Fruit fly (Drosophila melanogaster) whole organism, prepupa: ENCODE measurements around the gene knk.
A peak's percentile ranks its signal among the peaks of the same experiment; 100 is the strongest.

Source experiments
- Blimp-1 ChIP-seq: fragments of 200-800 bp; sonication (Bioruptor generic); optimal IDR thresholded peaks from 3 replicates; lab custom pipeline; 2017; ENCODE audit warnings: missing biosample characterization, missing genetic modification characterization, mild to moderate bottlenecking, moderate library complexity, missing genetic modification reagents
- CG11294 ChIP-seq: fragments of 200-800 bp; sonication (Bioruptor generic); IDR thresholded peaks from 2 replicates; pipeline ENCODE4 v1.3.6; 2022; ENCODE audit warnings: missing biosample characterization, missing genetic modification characterization
- CG11902 ChIP-seq: fragments of 200-800 bp; sonication (Bioruptor generic); optimal IDR thresholded peaks from 3 replicates; lab custom pipeline; 2016; ENCODE audit warnings: missing biosample characterization, missing genetic modification characterization
- CG16779 ChIP-seq: fragments of 200-800 bp; sonication (Bioruptor generic); optimal IDR thresholded peaks from 3 replicates; lab custom pipeline; 2017; ENCODE audit warnings: missing biosample characterization, mild to moderate bottlenecking, missing genetic modification characterization
- CG31627 ChIP-seq: fragments of 200-800 bp; sonication (Bioruptor generic); optimal IDR thresholded peaks from 3 replicates; lab custom pipeline; 2016; ENCODE audit warnings: missing biosample characterization, missing genetic modification characterization
- CG32006 ChIP-seq: fragments of 200-800 bp; sonication (Bioruptor generic); optimal IDR thresholded peaks from 3 replicates; lab custom pipeline; 2017; ENCODE audit warnings: missing biosample characterization, mild to moderate bottlenecking, missing genetic modification characterization
- CG3919 ChIP-seq: fragments of 200-800 bp; sonication (Bioruptor generic); optimal IDR thresholded peaks from 3 replicates; lab custom pipeline; 2016; ENCODE audit warnings: missing biosample characterization, missing genetic modification characterization
- CG4318 ChIP-seq: fragments of 200-800 bp; sonication (Bioruptor generic); optimal IDR thresholded peaks from 3 replicates; lab custom pipeline; 2017; ENCODE audit warnings: missing biosample characterization, mild to moderate bottlenecking, missing genetic modification characterization
- CG6276 ChIP-seq: fragments of 200-800 bp; sonication (Bioruptor generic); optimal IDR thresholded peaks from 2 replicates; lab custom pipeline; 2017; ENCODE audit warnings: missing biosample characterization, mild to moderate bottlenecking, missing genetic modification characterization
- CG6792 ChIP-seq: fragments of 200-800 bp; sonication (Bioruptor generic); optimal IDR thresholded peaks from 3 replicates; lab custom pipeline; 2016; ENCODE audit warnings: missing biosample characterization, missing genetic modification characterization
- CG6854 ChIP-seq: fragments of 200-800 bp; sonication (Bioruptor generic); optimal IDR thresholded peaks from 2 replicates; lab custom pipeline; 2017; ENCODE audit warnings: missing biosample characterization, mild to moderate bottlenecking, missing genetic modification characterization
- CG8319 ChIP-seq: fragments of 200-800 bp; sonication (Bioruptor generic); optimal IDR thresholded peaks from 3 replicates; lab custom pipeline; 2016; ENCODE audit warnings: missing biosample characterization, missing genetic modification characterization
- CG8632 ChIP-seq: fragments of 200-800 bp; sonication (Bioruptor generic); optimal IDR thresholded peaks from 3 replicates; lab custom pipeline; 2016; ENCODE audit warnings: missing biosample characterization, missing genetic modification characterization
- CG9139 ChIP-seq: fragments of 200-800 bp; sonication (Bioruptor generic); optimal IDR thresholded peaks from 3 replicates; lab custom pipeline; 2017; ENCODE audit warnings: missing biosample characterization, mild to moderate bottlenecking, missing genetic modification characterization
- Eip75B ChIP-seq: fragments of 200-800 bp; sonication (Bioruptor generic); optimal IDR thresholded peaks from 3 replicates; lab custom pipeline; 2016; ENCODE audit warnings: missing biosample characterization, missing genetic modification characterization
- Eip78C ChIP-seq: fragments of 200-800 bp; sonication (Bioruptor generic); peaks from one replicate; lab custom pipeline; 2016; ENCODE audit warnings: missing biosample characterization, missing genetic modification characterization
- Eip93F ChIP-seq: fragments of 200-800 bp; sonication (Bioruptor generic); optimal IDR thresholded peaks from 2 replicates; lab custom pipeline; 2016; ENCODE audit warnings: missing biosample characterization, mild to moderate bottlenecking, missing genetic modification characterization
- Ets21C ChIP-seq: fragments of 200-800 bp; sonication (Bioruptor generic); optimal IDR thresholded peaks from 3 replicates; lab custom pipeline; 2016; ENCODE audit warnings: missing biosample characterization, missing genetic modification characterization
- Ets96B ChIP-seq: fragments of 200-800 bp; optimal IDR thresholded peaks from 2 replicates; lab custom pipeline; 2019; ENCODE audit warnings: missing biosample characterization, mild to moderate bottlenecking, missing genetic modification characterization, moderate library complexity
- Gug ChIP-seq: fragments of 200-800 bp; sonication (Bioruptor generic); IDR thresholded peaks from 2 replicates; pipeline ENCODE4 v1.3.6; 2022; ENCODE audit warnings: missing biosample characterization, missing genetic modification characterization
- Hr38 ChIP-seq: sonication (Bioruptor generic); optimal IDR thresholded peaks from 2 replicates; lab custom pipeline; 2016; ENCODE audit warnings: missing biosample characterization, missing genetic modification characterization
- Hr4 ChIP-seq: fragments of 200-800 bp; sonication (Bioruptor generic); optimal IDR thresholded peaks from 3 replicates; lab custom pipeline; 2016; ENCODE audit warnings: missing biosample characterization, missing genetic modification characterization
- Lpt ChIP-seq: fragments of 200-800 bp; sonication (Bioruptor generic); optimal IDR thresholded peaks from 3 replicates; lab custom pipeline; 2016; ENCODE audit warnings: missing biosample characterization, missing genetic modification characterization
- OdsH ChIP-seq: fragments of 200-800 bp; sonication (Bioruptor generic); optimal IDR thresholded peaks from 3 replicates; lab custom pipeline; 2016; ENCODE audit warnings: missing biosample characterization, missing genetic modification characterization
- Sox15 ChIP-seq: fragments of 200-800 bp; sonication (Bioruptor generic); optimal IDR thresholded peaks from 3 replicates; lab custom pipeline; 2016; ENCODE audit warnings: missing biosample characterization, missing genetic modification characterization
- acj6 ChIP-seq: fragments of 200-800 bp; sonication (Bioruptor generic); optimal IDR thresholded peaks from 3 replicates; lab custom pipeline; 2016; ENCODE audit warnings: missing biosample characterization, missing genetic modification characterization
- cyc ChIP-seq: fragments of 200-800 bp; sonication (Bioruptor generic); optimal IDR thresholded peaks from 3 replicates; lab custom pipeline; 2016; ENCODE audit warnings: missing biosample characterization, missing genetic modification characterization
- dsx ChIP-seq: fragments of 200-800 bp; optimal IDR thresholded peaks from 3 replicates; lab custom pipeline; 2019; ENCODE audit warnings: missing biosample characterization, mild to moderate bottlenecking, missing genetic modification characterization, moderate library complexity; ENCODE audit not compliant: poor library complexity, severe bottlenecking
- eg ChIP-seq: fragments of 200-800 bp; sonication (Bioruptor generic); IDR thresholded peaks from 3 replicates; pipeline ENCODE4 v1.3.6; 2022; ENCODE audit warnings: missing biosample characterization, missing genetic modification characterization
- esn ChIP-seq: fragments of 200-800 bp; sonication (Bioruptor generic); optimal IDR thresholded peaks from 2 replicates; lab custom pipeline; 2016; ENCODE audit warnings: missing biosample characterization, mild to moderate bottlenecking, missing genetic modification characterization, moderate library complexity
- fd59A ChIP-seq: fragments of 200-800 bp; sonication (Bioruptor generic); optimal IDR thresholded peaks from 2 replicates; lab custom pipeline; 2017; ENCODE audit warnings: missing biosample characterization, mild to moderate bottlenecking, missing genetic modification characterization, missing genetic modification reagents
- fd85E ChIP-seq: fragments of 200-800 bp; sonication (Bioruptor generic); optimal IDR thresholded peaks from 3 replicates; lab custom pipeline; 2016; ENCODE audit warnings: missing biosample characterization, missing genetic modification characterization
- fkh ChIP-seq: fragments of 200-800 bp; sonication (Bioruptor generic); optimal IDR thresholded peaks from 3 replicates; lab custom pipeline; 2017; ENCODE audit warnings: missing biosample characterization, mild to moderate bottlenecking, missing genetic modification characterization, moderate library complexity
- lz ChIP-seq: fragments of 200-800 bp; sonication (Bioruptor generic); optimal IDR thresholded peaks from 3 replicates; lab custom pipeline; 2016; ENCODE audit warnings: missing biosample characterization, missing genetic modification characterization
- net ChIP-seq: fragments of 200-800 bp; sonication (Bioruptor generic); optimal IDR thresholded peaks from 3 replicates; lab custom pipeline; 2016; ENCODE audit warnings: missing biosample characterization, missing genetic modification characterization
- spab ChIP-seq: fragments of 200-800 bp; sonication (Bioruptor generic); optimal IDR thresholded peaks from 2 replicates; lab custom pipeline; 2017; ENCODE audit warnings: missing biosample characterization, mild to moderate bottlenecking, missing genetic modification characterization, missing genetic modification reagents
- ss ChIP-seq, 2 experiments: fragments of 200-800 bp; sonication (Bioruptor generic); optimal IDR thresholded peaks; 2 replicates in 1 of 2; 3 replicates in 1 of 2; lab custom pipeline; 2017 to 2018; ENCODE audit warnings: mild to moderate bottlenecking in 2 of 2, missing biosample characterization in 2 of 2, missing genetic modification characterization in 2 of 2, moderate library complexity in 1 of 2
- svp ChIP-seq: fragments of 200-800 bp; sonication (Bioruptor generic); peaks from one replicate; lab custom pipeline; 2016; ENCODE audit warnings: missing biosample characterization, missing genetic modification characterization
- topi ChIP-seq: fragments of 200-800 bp; sonication (Bioruptor generic); optimal IDR thresholded peaks from 3 replicates; lab custom pipeline; 2016; ENCODE audit warnings: missing biosample characterization, missing genetic modification characterization
- vri ChIP-seq: fragments of 200-800 bp; sonication (Bioruptor generic); optimal IDR thresholded peaks from 3 replicates; lab custom pipeline; 2016; ENCODE audit warnings: missing biosample characterization, mild to moderate bottlenecking, missing genetic modification characterization

The knk gene

DNA sequence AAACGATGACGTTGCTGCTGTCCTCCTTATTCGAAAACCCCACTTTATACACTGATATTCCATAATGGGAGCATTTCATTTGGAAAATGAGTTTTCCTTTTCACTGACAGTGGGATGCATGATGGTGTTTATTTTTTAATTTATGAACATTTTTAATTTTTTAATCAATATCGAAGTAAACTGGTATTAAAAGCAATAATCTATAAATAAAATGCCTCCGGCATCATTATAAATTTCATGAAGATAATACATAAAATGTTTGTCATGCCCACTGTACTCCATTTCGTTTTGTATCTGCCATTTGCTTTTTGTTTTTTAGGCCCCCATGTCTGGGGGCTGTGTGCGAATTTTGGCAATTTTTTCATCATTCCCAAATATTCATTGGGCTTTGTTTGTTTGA lies 4.6 kb upstream of the knk start (continued):
- TF ChIP-seq Eip78C (GFP tag; lab: Kevin White, UChicago) (peak; percentile 93), CG8319 (GFP tag; lab: Kevin White, UChicago) (peak; percentile 51), CG11294 (GFP tag; lab: Robert Waterston, UW) (peak; percentile 52), CG6792 (GFP tag; lab: Kevin White, UChicago) (peak; percentile 62), acj6 (peak; percentile 54), CG4318 (GFP tag; lab: Kevin White, UChicago) (peak; percentile 64), ss (GFP tag; optimal IDR thresholded peaks at IDR 0.05; lab: Kevin White, UChicago) (no peak), Sox15 (GFP tag; lab: Kevin White, UChicago) (peak; percentile 29), CG11902 (GFP tag; lab: Kevin White, UChicago) (peak; percentile 32), CG9139 (GFP tag; lab: Kevin White, UChicago) (no peak), Hr38 (peak; percentile 1), topi (peak; percentile 66), spab (GFP tag; lab: Kevin White, UChicago) (no peak), vri (GFP tag; lab: Kevin White, UChicago) (peak; percentile 16), dsx (GFP tag; lab: Kevin White, UChicago) (peak; percentile 25), Eip93F (no peak), cyc (GFP tag; lab: Kevin White, UChicago) (peak; percentile 54)

DNA sequence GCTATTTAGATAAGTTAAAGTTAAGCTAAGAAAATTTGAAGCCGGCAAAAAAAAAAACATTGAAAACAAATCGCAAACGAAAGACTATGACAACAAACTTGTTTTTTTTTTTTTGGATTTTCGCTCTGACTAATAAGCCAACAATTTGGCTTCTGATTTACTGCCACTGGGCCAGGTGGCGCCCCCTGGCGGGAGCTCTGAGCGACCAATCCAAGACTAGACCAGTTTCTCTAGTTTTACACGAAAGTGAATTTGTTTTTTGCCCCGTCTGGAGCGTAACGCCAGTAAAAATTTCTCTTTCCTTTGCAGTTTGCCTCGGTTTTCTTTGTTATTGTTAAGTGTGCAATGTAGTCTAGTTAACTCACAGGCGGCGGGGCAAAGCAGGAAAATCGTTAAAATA lies 700 bp downstream of the knk start:
- no peak for TF ChIP-seq CG6276 (GFP tag; lab: Kevin White, UChicago)
- no peak for TF ChIP-seq CG6854 (GFP tag; lab: Kevin White, UChicago)
- TF ChIP-seq Hr38: no peak
- no peak for TF ChIP-seq Lpt (GFP tag; lab: Kevin White, UChicago)
- TF ChIP-seq OdsH (GFP tag; lab: Kevin White, UChicago): no peak
- TF ChIP-seq net (GFP tag; lab: Kevin White, UChicago): no peak
- TF ChIP-seq eg: no peak
- TF ChIP-seq ss (GFP tag; optimal IDR thresholded peaks at IDR 0.05; lab: Kevin White, UChicago): no peak
- TF ChIP-seq Eip75B (GFP tag; lab: Kevin White, UChicago): no peak

DNA sequence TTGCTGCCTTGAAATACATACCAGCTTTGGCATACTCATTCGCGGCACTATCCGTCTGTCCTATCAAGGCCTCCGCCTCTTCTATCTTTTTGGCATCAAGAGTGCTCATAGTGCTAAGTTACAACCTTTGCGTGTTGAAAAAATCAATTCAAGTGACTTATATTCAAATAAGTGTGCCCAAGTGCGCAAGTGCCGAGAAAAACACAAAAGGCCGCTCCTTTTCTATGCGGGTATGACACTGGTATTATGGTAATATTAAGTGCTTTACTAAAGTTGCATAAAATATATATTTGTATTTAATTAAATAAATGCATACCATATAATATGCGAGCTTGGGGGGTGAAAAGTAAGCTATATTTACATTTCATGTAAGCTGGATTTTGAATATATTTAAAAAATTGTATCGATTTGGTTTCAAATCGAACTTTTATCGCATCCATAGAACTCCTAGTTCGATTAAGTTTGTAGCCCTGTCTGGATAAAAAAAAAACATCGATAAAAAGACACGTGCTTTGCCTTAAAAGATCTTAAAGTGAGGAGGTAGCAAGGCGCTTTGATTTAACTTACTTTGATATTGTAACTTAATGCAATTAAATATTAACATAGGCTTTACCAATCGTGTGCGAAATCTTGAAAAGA lies 4.1 kb downstream of the knk start, which contains the start of the genes gammaSnap2 and ATPsynepsilonL:
gammaSnap2 (minus strand) TSS at position 135 of the 639 bp plus-strand sequence.
ATPsynepsilonL (plus strand) TSS at position 508 of the 639 bp plus-strand sequence.
- TF ChIP-seq CG16779 (no peak), OdsH (GFP tag; lab: Kevin White, UChicago) (no peak), CG6276 (GFP tag; lab: Kevin White, UChicago) (no peak), CG8632 (GFP tag; lab: Kevin White, UChicago) (no peak), Ets96B (no peak), CG6792 (GFP tag; lab: Kevin White, UChicago) (no peak)

DNA sequence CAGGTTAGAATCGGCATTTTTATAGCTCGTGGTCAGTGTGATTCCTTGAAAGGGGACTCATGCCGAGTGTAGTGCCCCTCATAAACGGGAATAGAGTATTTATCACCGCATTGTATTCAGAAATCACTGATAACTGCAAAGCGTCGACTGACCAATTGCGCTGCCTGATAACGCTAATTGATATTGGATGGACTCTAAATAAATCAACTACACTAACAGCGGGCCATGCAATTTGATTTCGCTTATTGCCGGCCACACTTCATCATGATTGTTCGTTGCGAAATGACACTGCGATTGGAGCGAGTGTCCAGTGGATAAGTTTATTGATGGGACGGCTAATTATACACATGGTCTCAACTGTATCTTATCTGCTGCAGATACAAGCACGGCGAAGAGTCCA lies 5.9 kb downstream of the knk start:
- TF ChIP-seq vri (GFP tag; lab: Kevin White, UChicago): peak; percentile 30
- no peak for TF ChIP-seq CG3919
- no peak for TF ChIP-seq lz (GFP tag; lab: Kevin White, UChicago)
- peak; percentile 45 for TF ChIP-seq Eip78C (GFP tag; lab: Kevin White, UChicago)

DNA sequence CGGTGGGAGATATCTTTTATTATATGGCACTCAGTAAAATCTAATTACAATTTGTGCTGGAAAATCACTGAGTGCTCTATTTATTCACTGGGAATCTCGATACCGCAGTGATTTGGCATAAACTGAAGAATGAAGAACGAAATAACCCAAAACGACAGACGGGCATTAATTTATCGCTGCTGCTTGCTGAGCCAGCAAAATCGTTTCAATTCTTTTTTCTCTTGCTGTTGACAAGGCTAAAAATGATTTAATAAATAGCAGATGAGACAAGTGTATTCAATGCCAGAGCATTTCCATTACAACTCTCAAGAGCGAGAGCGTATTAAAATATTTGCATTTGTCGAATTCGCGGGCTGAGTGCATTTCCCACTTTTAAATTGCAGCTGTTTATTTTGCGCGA lies 9.7 kb downstream of the knk start:
- no peak for TF ChIP-seq CG9139 (GFP tag; lab: Kevin White, UChicago)
- TF ChIP-seq Ets21C: no peak
- TF ChIP-seq dsx (GFP tag; lab: Kevin White, UChicago): no peak
- TF ChIP-seq fd85E: no peak
- no peak for TF ChIP-seq Hr38
- no peak for TF ChIP-seq svp (GFP tag; lab: Kevin White, UChicago)
- TF ChIP-seq CG31627 (GFP tag; lab: Kevin White, UChicago): no peak
- no peak for TF ChIP-seq Gug (GFP tag; lab: Robert Waterston, UW)
- TF ChIP-seq esn (GFP tag; lab: Kevin White, UChicago): no peak
- TF ChIP-seq Blimp-1 (GFP tag; lab: Kevin White, UChicago): no peak
- no peak for TF ChIP-seq Hr4 (GFP tag; lab: Kevin White, UChicago)
- TF ChIP-seq fd59A (GFP tag; lab: Kevin White, UChicago): no peak
- TF ChIP-seq acj6: no peak
- TF ChIP-seq CG32006 (GFP tag; lab: Kevin White, UChicago): no peak
- no peak for TF ChIP-seq CG16779
- no peak for TF ChIP-seq CG6276 (GFP tag; lab: Kevin White, UChicago)
- TF ChIP-seq fkh (GFP tag; lab: Kevin White, UChicago): no peak
- TF ChIP-seq Eip75B (GFP tag; lab: Kevin White, UChicago): no peak
